Worm (Caenorhabditis elegans) whole organism, young adult: ENCODE data around the gene nhr-105.

Experiments
- B0261.1 ChIP-seq: sonication (generic microtip); optimal IDR thresholded peaks from 2 replicates; lab custom pipeline; 2016; ENCODE audit warnings: mild to moderate bottlenecking, missing genetic modification characterization, moderate library complexity, missing compliant biosample characterization
- C06A6.2 ChIP-seq: fragments of 200-800 bp; sonication (Bioruptor generic); conservative IDR thresholded peaks from 2 replicates; pipeline ENCODE4 v1.3.6; 2022; ENCODE audit warnings: missing genetic modification characterization, missing compliant biosample characterization
- C17E4.6 ChIP-seq: fragments of 200-800 bp; sonication (Bioruptor generic); IDR thresholded peaks from 2 replicates; pipeline ENCODE4 v1.3.6; 2022; ENCODE audit warnings: missing genetic modification reagents, missing genetic modification characterization, missing compliant biosample characterization
- F22D6.2 ChIP-seq: sonication (generic microtip); optimal IDR thresholded peaks from 2 replicates; lab custom pipeline; 2016; ENCODE audit warnings: mild to moderate bottlenecking, missing genetic modification characterization, missing compliant biosample characterization
- F23B12.7 ChIP-seq: sonication (generic microtip); optimal IDR thresholded peaks from 2 replicates; lab custom pipeline; 2017; ENCODE audit warnings: missing genetic modification characterization, mild to moderate bottlenecking, missing compliant biosample characterization, antibody characterized with exemption, moderate library complexity; ENCODE audit not compliant: insufficient read depth
- F37B4.10 ChIP-seq: fragments of 200-800 bp; sonication (Bioruptor generic); IDR thresholded peaks from 2 replicates; pipeline ENCODE4 v1.3.6; 2022; ENCODE audit warnings: missing genetic modification characterization, missing compliant biosample characterization
- F57A8.1 ChIP-seq: fragments of 200-800 bp; sonication (Bioruptor generic); optimal IDR thresholded peaks from 2 replicates; lab custom pipeline; 2018; ENCODE audit warnings: mild to moderate bottlenecking, missing genetic modification characterization, moderate library complexity, missing compliant biosample characterization
- F57C9.4 ChIP-seq: sonication (generic microtip); optimal IDR thresholded peaks from 2 replicates; lab custom pipeline; 2017; ENCODE audit warnings: mild to moderate bottlenecking, missing genetic modification characterization, missing compliant biosample characterization
- K11D2.4 ChIP-seq: fragments of 200-800 bp; sonication (Bioruptor generic); IDR thresholded peaks from 2 replicates; pipeline ENCODE4 v1.3.6; 2022; ENCODE audit warnings: missing genetic modification reagents, missing genetic modification characterization, missing compliant biosample characterization
- T07F8.4 ChIP-seq: sonication (generic microtip); optimal IDR thresholded peaks from 2 replicates; lab custom pipeline; 2016; ENCODE audit warnings: mild to moderate bottlenecking, missing genetic modification characterization, moderate library complexity, missing compliant biosample characterization
- T26A5.8 ChIP-seq: sonication (generic microtip); optimal IDR thresholded peaks from 2 replicates; lab custom pipeline; 2016; ENCODE audit warnings: missing genetic modification characterization, missing compliant biosample characterization
- Y53F4B.3 ChIP-seq: fragments of 200-800 bp; sonication (Bioruptor generic); IDR thresholded peaks from 2 replicates; pipeline ENCODE4 v1.3.6; 2022; ENCODE audit warnings: missing genetic modification reagents, missing genetic modification characterization, missing compliant biosample characterization
- Y79H2A.3 ChIP-seq: fragments of 200-800 bp; sonication (Bioruptor generic); conservative IDR thresholded peaks from 2 replicates; pipeline ENCODE4 v1.3.6; 2022; ENCODE audit warnings: missing genetic modification reagents, missing genetic modification characterization, missing compliant biosample characterization
- Y95B8A.8 ChIP-seq: fragments of 200-800 bp; sonication (Bioruptor generic); IDR thresholded peaks from 2 replicates; pipeline ENCODE4 v1.3.6; 2022; ENCODE audit warnings: missing genetic modification reagents, missing genetic modification characterization, missing compliant biosample characterization
- akir-1 ChIP-seq: fragments of 200-800 bp; sonication (Bioruptor generic); optimal IDR thresholded peaks from 2 replicates; lab custom pipeline; 2018; ENCODE audit warnings: mild to moderate bottlenecking, missing genetic modification characterization, moderate library complexity, missing compliant biosample characterization
- attf-3 ChIP-seq: fragments of 200-800 bp; sonication (Bioruptor generic); conservative IDR thresholded peaks from 2 replicates; pipeline ENCODE4 v1.3.6; 2022; ENCODE audit warnings: missing genetic modification reagents, missing genetic modification characterization, missing compliant biosample characterization
- attf-6 ChIP-seq: fragments of 200-800 bp; sonication (Bioruptor generic); IDR thresholded peaks from 2 replicates; pipeline ENCODE4 v1.3.6; 2022; ENCODE audit warnings: missing genetic modification reagents, missing genetic modification characterization, missing compliant biosample characterization
- bed-2 ChIP-seq: fragments of 200-800 bp; sonication (Bioruptor generic); IDR thresholded peaks from 2 replicates; pipeline ENCODE4 v1.3.6; 2022; ENCODE audit warnings: missing genetic modification reagents, missing genetic modification characterization, missing compliant biosample characterization
- cebp-1 ChIP-seq, 2 experiments: fragments of 200-800 bp in 1 of 2; sonication (Bioruptor generic) in 1 of 2; sonication (generic microtip) in 1 of 2; IDR thresholded peaks in 1 of 2; optimal IDR thresholded peaks in 1 of 2; 2 replicates each; pipeline versions ENCODE4 v1.3.6 to Lab custom; 2017 to 2022; ENCODE audit warnings: missing compliant biosample characterization in 2 of 2, missing genetic modification characterization in 2 of 2, mild to moderate bottlenecking in 1 of 2, missing genetic modification reagents in 1 of 2, moderate library complexity in 1 of 2
- cebp-2 ChIP-seq: fragments of 200-800 bp; sonication (Bioruptor generic); IDR thresholded peaks from 2 replicates; pipeline ENCODE4 v1.3.6; 2022; ENCODE audit warnings: missing genetic modification characterization, missing compliant biosample characterization
- ceh-79 ChIP-seq: sonication (generic microtip); optimal IDR thresholded peaks from 2 replicates; lab custom pipeline; 2017; ENCODE audit warnings: mild to moderate bottlenecking, missing genetic modification characterization, missing compliant biosample characterization
- chd-7 ChIP-seq: sonication (generic microtip); optimal IDR thresholded peaks from 2 replicates; lab custom pipeline; 2016; ENCODE audit warnings: mild to moderate bottlenecking, missing genetic modification characterization, moderate library complexity, missing compliant biosample characterization
- dox-1 ChIP-seq: fragments of 200-800 bp; sonication (Bioruptor generic); IDR thresholded peaks from 2 replicates; pipeline ENCODE4 v1.3.6; 2022; ENCODE audit warnings: missing genetic modification reagents, missing genetic modification characterization, missing compliant biosample characterization
- dpff-1 ChIP-seq: sonication (generic microtip); optimal IDR thresholded peaks from 2 replicates; lab custom pipeline; 2017; ENCODE audit warnings: mild to moderate bottlenecking, missing genetic modification characterization, missing compliant biosample characterization
- dpl-1 ChIP-seq: fragments of 150-350 bp; optimal IDR thresholded peaks from 2 replicates; lab custom pipeline; 2014; ENCODE audit warnings: missing biosample characterization, missing genetic modification reagents, missing genetic modification characterization
- efl-1 ChIP-seq: fragments of 150-350 bp; optimal IDR thresholded peaks from 2 replicates; lab custom pipeline; 2014; ENCODE audit warnings: missing biosample characterization, missing genetic modification reagents, missing genetic modification characterization
- egrh-3 ChIP-seq: fragments of 200-800 bp; sonication (Bioruptor generic); IDR thresholded peaks from 2 replicates; pipeline ENCODE4 v1.3.6; 2022; ENCODE audit warnings: missing genetic modification reagents, missing genetic modification characterization, missing compliant biosample characterization
- him-1 ChIP-seq: sonication (generic microtip); optimal IDR thresholded peaks from 2 replicates; lab custom pipeline; 2016; ENCODE audit warnings: missing genotype, missing genetic modification reagents, missing genetic modification characterization, missing compliant biosample characterization
- hlh-26 ChIP-seq: fragments of 200-800 bp; sonication (Bioruptor generic); conservative IDR thresholded peaks from 2 replicates; pipeline ENCODE4 v1.3.6; 2022; ENCODE audit warnings: missing genetic modification reagents, missing genetic modification characterization, missing compliant biosample characterization
- hmg-20 ChIP-seq: fragments of 200-800 bp; sonication (Bioruptor generic); IDR thresholded peaks from 2 replicates; pipeline ENCODE4 v1.3.6; 2022; ENCODE audit warnings: missing genetic modification reagents, missing genetic modification characterization, missing compliant biosample characterization
- lag-1 ChIP-seq: fragments of 200-800 bp; sonication (Bioruptor generic); IDR thresholded peaks from 2 replicates; pipeline ENCODE4 v1.3.6; 2022; ENCODE audit warnings: missing genetic modification reagents, missing genetic modification characterization, missing compliant biosample characterization
- let-607 ChIP-seq, 2 experiments: fragments of 200-800 bp in 1 of 2; sonication (Bioruptor generic) in 1 of 2; sonication (generic microtip) in 1 of 2; optimal IDR thresholded peaks; 2 replicates each; lab custom pipeline; 2016 to 2018; ENCODE audit warnings: mild to moderate bottlenecking in 2 of 2, missing compliant biosample characterization in 2 of 2, missing genetic modification characterization in 2 of 2, moderate library complexity in 2 of 2, missing genotype in 1 of 2
- lin-26 ChIP-seq: fragments of 200-800 bp; sonication (Bioruptor generic); IDR thresholded peaks from 2 replicates; pipeline ENCODE4 v1.3.6; 2022; ENCODE audit warnings: missing genetic modification reagents, missing genetic modification characterization, missing compliant biosample characterization
- lsy-27 ChIP-seq: sonication (generic microtip); optimal IDR thresholded peaks from 2 replicates; lab custom pipeline; 2017; ENCODE audit warnings: missing genetic modification characterization, mild to moderate bottlenecking, missing compliant biosample characterization, antibody characterized with exemption, missing genotype, borderline replicate concordance; ENCODE audit not compliant: insufficient read depth
- madf-10 ChIP-seq: sonication (generic microtip); optimal IDR thresholded peaks from 2 replicates; lab custom pipeline; 2016; ENCODE audit warnings: mild to moderate bottlenecking, missing genetic modification characterization, missing compliant biosample characterization
- madf-6 ChIP-seq: fragments of 200-800 bp; sonication (Bioruptor generic); IDR thresholded peaks from 2 replicates; pipeline ENCODE4 v1.3.6; 2022; ENCODE audit warnings: missing genetic modification reagents, missing genetic modification characterization, missing compliant biosample characterization
- nhr-120 ChIP-seq: fragments of 200-800 bp; sonication (Bioruptor generic); IDR thresholded peaks from 2 replicates; pipeline ENCODE4 v1.3.6; 2022; ENCODE audit warnings: missing genetic modification characterization, missing compliant biosample characterization
- nhr-90 ChIP-seq: sonication (generic microtip); optimal IDR thresholded peaks from 2 replicates; lab custom pipeline; 2016; ENCODE audit warnings: missing genotype, mild to moderate bottlenecking, missing genetic modification characterization, missing compliant biosample characterization
- rcor-1 ChIP-seq: fragments of 200-800 bp; sonication (Bioruptor generic); IDR thresholded peaks from 2 replicates; pipeline ENCODE4 v1.3.6; 2022; ENCODE audit warnings: missing genetic modification reagents, missing genetic modification characterization, missing compliant biosample characterization
- rec-8 ChIP-seq, 2 experiments: sonication (generic microtip); optimal IDR thresholded peaks; 2 replicates each; lab custom pipeline; 2016; ENCODE audit warnings: mild to moderate bottlenecking in 2 of 2, missing genetic modification characterization in 2 of 2, missing genetic modification reagents in 2 of 2, missing genotype in 2 of 2, missing biosample characterization in 1 of 2, missing compliant biosample characterization in 1 of 2, moderate library complexity in 1 of 2
- repo-1 ChIP-seq: sonication (generic microtip); optimal IDR thresholded peaks from 2 replicates; lab custom pipeline; 2017; ENCODE audit warnings: mild to moderate bottlenecking, missing genetic modification characterization, missing compliant biosample characterization
- snpc-4 ChIP-seq, 5 experiments: fragments of 150-350 bp in 1 of 5; sonication (generic microtip) in 4 of 5; optimal IDR thresholded peaks; 2 replicates each; lab custom pipeline; 2014 to 2018; ENCODE audit warnings: missing genetic modification characterization in 5 of 5, missing biosample characterization in 3 of 5, antibody characterized with exemption in 2 of 5, mild to moderate bottlenecking in 2 of 5, missing compliant biosample characterization in 2 of 5, missing genotype in 2 of 5, moderate library complexity in 2 of 5, missing genetic modification reagents in 1 of 5
- unc-62 ChIP-seq: fragments of 150-350 bp; optimal IDR thresholded peaks from 2 replicates; lab custom pipeline; 2014; ENCODE audit warnings: missing biosample characterization, missing genetic modification reagents, missing genetic modification characterization
- xnd-1 ChIP-seq: sonication (generic microtip); optimal IDR thresholded peaks from 2 replicates; lab custom pipeline; 2016; ENCODE audit warnings: missing genotype, missing genetic modification reagents, missing genetic modification characterization, missing compliant biosample characterization
- ztf-22 ChIP-seq: fragments of 200-800 bp; sonication (Bioruptor generic); optimal IDR thresholded peaks from 2 replicates; lab custom pipeline; 2018; ENCODE audit warnings: mild to moderate bottlenecking, missing genetic modification characterization, moderate library complexity, missing compliant biosample characterization
- ztf-25 ChIP-seq: fragments of 200-800 bp; sonication (Bioruptor generic); IDR thresholded peaks from 2 replicates; pipeline ENCODE4 v1.3.6; 2022; ENCODE audit warnings: missing genetic modification reagents, missing genetic modification characterization, missing compliant biosample characterization
- ztf-26 ChIP-seq: sonication (generic microtip); optimal IDR thresholded peaks from 2 replicates; lab custom pipeline; 2017; ENCODE audit warnings: missing genetic modification characterization, missing compliant biosample characterization

nhr-105 gene

DNA sequence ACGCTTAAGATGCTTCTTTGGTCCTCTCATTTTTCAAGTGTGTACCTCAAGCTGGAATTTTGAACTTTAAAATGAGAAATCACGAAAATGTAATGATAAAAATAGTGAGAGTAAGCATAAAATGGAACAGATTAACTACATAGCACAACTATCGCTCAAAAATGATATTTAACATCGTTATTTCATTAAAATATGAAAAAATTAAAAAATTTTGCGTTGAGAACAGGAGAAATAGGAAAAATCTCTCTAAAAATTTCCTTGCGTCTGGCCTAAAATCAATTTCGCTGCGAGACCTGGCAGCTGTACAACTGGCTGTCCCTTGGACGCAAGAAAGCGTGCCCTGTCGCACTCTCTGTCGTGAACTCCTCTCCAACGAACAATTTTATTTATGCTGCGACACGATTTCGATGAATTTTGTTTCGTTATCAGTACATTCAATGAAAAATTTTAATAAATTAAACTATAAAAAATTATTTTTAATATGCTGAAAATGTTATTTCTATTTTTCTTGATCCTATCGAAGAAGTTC is 34.7 kb downstream of the nhr-105 start, which contains the start of gene rps-4 (continued):
- no peak for TF ChIP-seq xnd-1 (tag; lab: Kevin White, UChicago)
- no peak for TF ChIP-seq T26A5.8 (tag; lab: Kevin White, UChicago)
- no peak for TF ChIP-seq nhr-120 (GFP tag; lab: Robert Waterston, UW)
- TF ChIP-seq T07F8.4 (tag; lab: Kevin White, UChicago): no peak
- TF ChIP-seq bed-2: no peak
- no peak for TF ChIP-seq lsy-27 (tag; lab: Kevin White, UChicago)
- TF ChIP-seq F37B4.10 (GFP tag; lab: Robert Waterston, UW): no peak
- TF ChIP-seq F23B12.7 (tag; lab: Kevin White, UChicago): peak; percentile 90
- no peak for TF ChIP-seq ztf-22 (GFP tag; lab: Kevin White, UChicago)
- TF ChIP-seq dpff-1 (tag; lab: Kevin White, UChicago): no peak
- no peak for TF ChIP-seq ztf-25 (GFP tag; lab: Robert Waterston, UW)
- no peak for TF ChIP-seq nhr-90 (tag; lab: Kevin White, UChicago)
- peak; percentile 56; the same call in 1 of the 2 replicates for TF ChIP-seq K11D2.4
- peak; percentile 88 for TF ChIP-seq dox-1
- TF ChIP-seq ceh-79: no peak
- peak; percentile 75 for TF ChIP-seq madf-6
- peak; percentile 19 for TF ChIP-seq ztf-26 (tag; lab: Kevin White, UChicago)
- no peak for TF ChIP-seq cebp-2 (GFP tag; lab: Robert Waterston, UW)
- no peak for TF ChIP-seq attf-6 (GFP tag; lab: Robert Waterston, UW)
- TF ChIP-seq Y53F4B.3: no peak
- TF ChIP-seq C17E4.6: no peak
- no peak for TF ChIP-seq rec-8 (tag; optimal IDR thresholded peaks at IDR 0.05; lab: Kevin White, UChicago)
- TF ChIP-seq F57C9.4 (tag; lab: Kevin White, UChicago): no peak
- no peak for TF ChIP-seq hlh-26 (GFP tag; lab: Robert Waterston, UW)
- TF ChIP-seq chd-7 (tag; lab: Kevin White, UChicago): no peak
- TF ChIP-seq him-1 (tag; lab: Kevin White, UChicago): peak; percentile 43
- no peak for TF ChIP-seq F22D6.2 (tag; lab: Kevin White, UChicago)
- no peak for TF ChIP-seq egrh-3
- peak; percentile 47 for TF ChIP-seq dpl-1 (GFP tag; lab: Kevin White, UChicago)
- no peak for TF ChIP-seq repo-1 (tag; lab: Kevin White, UChicago)
- TF ChIP-seq lin-26 (GFP tag; lab: Robert Waterston, UW): no peak
- no peak for TF ChIP-seq unc-62
- no peak for TF ChIP-seq akir-1
- TF ChIP-seq rcor-1 (GFP tag; lab: Robert Waterston, UW): peak; percentile 52
- TF ChIP-seq let-607 (tag; optimal IDR thresholded peaks at IDR 0.05; lab: Kevin White, UChicago): peak; percentile 52 to 90
- TF ChIP-seq snpc-4 (GFP tag; optimal IDR thresholded peaks at IDR 0.05; lab: Kevin White, UChicago): peak; percentile 37
- TF ChIP-seq snpc-4 (tag; optimal IDR thresholded peaks at IDR 0.05; lab: Kevin White, UChicago): peak; percentile 60 to 88 (median 76)
- TF ChIP-seq cebp-1 (GFP tag; IDR thresholded peaks at IDR 0.05; lab: Robert Waterston, UW): no peak
- TF ChIP-seq cebp-1 (tag; optimal IDR thresholded peaks at IDR 0.05; lab: Kevin White, UChicago): peak; percentile 77
- peak; percentile 58 for TF ChIP-seq madf-10 (tag; lab: Kevin White, UChicago)
- no peak for TF ChIP-seq Y79H2A.3
- TF ChIP-seq F57A8.1 (GFP tag; lab: Kevin White, UChicago): no peak
- TF ChIP-seq Y95B8A.8 (GFP tag; lab: Robert Waterston, UW): no peak
- no peak for TF ChIP-seq B0261.1 (tag; lab: Kevin White, UChicago)
- TF ChIP-seq C06A6.2 (GFP tag; lab: Robert Waterston, UW): 0 out of 2 replicates have a peak, but pooled peaks have one; percentile 33
- peak; percentile 52 for TF ChIP-seq efl-1 (GFP tag; lab: Kevin White, UChicago)
- peak; percentile 68 for TF ChIP-seq attf-3
- no peak for TF ChIP-seq lag-1 (GFP tag; lab: Robert Waterston, UW)
- TF ChIP-seq hmg-20 (GFP tag; lab: Robert Waterston, UW): no peak
